Worm (Caenorhabditis elegans): ENCODE results near the gene alkb-8.

Gene alkb-8

ce11 chrIII:3738331-3738730 lies 29.2 kb downstream of the alkb-8 start:
- no peak for TF ChIP-seq unc-62 (GFP tag; optimal IDR thresholded peaks at IDR 0.05)

- TF ChIP-seq unc-62 (GFP tag; optimal IDR thresholded peaks at IDR 0.05), result no peak
These were observed 33.0 kb downstream of the alkb-8 start for ce11 chrIII:3742090-3742489.

- TF ChIP-seq unc-62 (GFP tag; optimal IDR thresholded peaks at IDR 0.05), result no peak
These were observed 34.2 kb downstream of the alkb-8 start for ce11 chrIII:3743367-3743766.

- TF ChIP-seq unc-62 (GFP tag; optimal IDR thresholded peaks at IDR 0.05), result no peak
These were observed 36.0 kb downstream of the alkb-8 start, which contains the start of gene lin-48 for ce11 chrIII:3745138-3745537. Gene lin-48 (plus strand): TSS chrIII:3745438.

- TF ChIP-seq unc-62 (GFP tag; optimal IDR thresholded peaks at IDR 0.05), result no peak
These were observed 50.2 kb downstream of the alkb-8 start, which contains the start of gene arcp-1 for ce11 chrIII:3759312-3759711. Gene arcp-1 (minus strand): TSS chrIII:3759412.
